Worm (Caenorhabditis elegans) whole organism, young adult: ENCODE data around the gene F40C5.1.

ENCODE experiments used
- B0035.1 ChIP-seq: sonication (generic microtip); optimal IDR thresholded peaks from 2 replicates; lab custom pipeline; 2016; ENCODE audit warnings: missing genetic modification characterization, mild to moderate bottlenecking, missing compliant biosample characterization, missing genotype, missing genetic modification reagents
- C06A6.2 ChIP-seq: fragments of 200-800 bp; sonication (Bioruptor generic); conservative IDR thresholded peaks from 2 replicates; pipeline ENCODE4 v1.3.6; 2022; ENCODE audit warnings: missing genetic modification characterization, missing compliant biosample characterization
- C17E4.6 ChIP-seq: fragments of 200-800 bp; sonication (Bioruptor generic); IDR thresholded peaks from 2 replicates; pipeline ENCODE4 v1.3.6; 2022; ENCODE audit warnings: missing genetic modification reagents, missing genetic modification characterization, missing compliant biosample characterization
- D2030.7 ChIP-seq: fragments of 200-800 bp; sonication (Bioruptor generic); IDR thresholded peaks from 2 replicates; pipeline ENCODE4 v1.3.6; 2022; ENCODE audit warnings: missing genetic modification reagents, missing genetic modification characterization, missing compliant biosample characterization
- F23B12.7 ChIP-seq: sonication (generic microtip); optimal IDR thresholded peaks from 2 replicates; lab custom pipeline; 2017; ENCODE audit warnings: missing genetic modification characterization, mild to moderate bottlenecking, missing compliant biosample characterization, antibody characterized with exemption, moderate library complexity; ENCODE audit not compliant: insufficient read depth
- F37B4.10 ChIP-seq: fragments of 200-800 bp; sonication (Bioruptor generic); IDR thresholded peaks from 2 replicates; pipeline ENCODE4 v1.3.6; 2022; ENCODE audit warnings: missing genetic modification characterization, missing compliant biosample characterization
- F39B2.1 ChIP-seq: fragments of 200-800 bp; sonication (Bioruptor generic); IDR thresholded peaks from 2 replicates; pipeline ENCODE4 v1.3.6; 2022; ENCODE audit warnings: missing genetic modification reagents, missing genetic modification characterization, missing compliant biosample characterization
- ZK185.1 ChIP-seq: sonication (generic microtip); optimal IDR thresholded peaks from 2 replicates; lab custom pipeline; 2016; ENCODE audit warnings: mild to moderate bottlenecking, missing genetic modification characterization, missing compliant biosample characterization; ENCODE audit not compliant: poor library complexity, severe bottlenecking
- ama-1 ChIP-seq, 3 experiments: fragments of 150-350 bp in 1 of 3; sonication (generic microtip) in 2 of 3; optimal IDR thresholded peaks; 2 replicates each; lab custom pipeline; 2014 to 2018; ENCODE audit warnings: missing biosample characterization in 2 of 3, missing genetic modification characterization in 2 of 3, missing genetic modification reagents in 2 of 3
- bed-1 ChIP-seq: fragments of 200-800 bp; sonication (Bioruptor generic); IDR thresholded peaks from 2 replicates; pipeline ENCODE4 v1.3.6; 2022; ENCODE audit warnings: missing genetic modification reagents, missing genetic modification characterization, missing compliant biosample characterization
- die-1 ChIP-seq: sonication (generic microtip); optimal IDR thresholded peaks from 2 replicates; lab custom pipeline; 2016; ENCODE audit warnings: missing genotype, mild to moderate bottlenecking, missing genetic modification characterization, missing compliant biosample characterization
- dox-1 ChIP-seq: fragments of 200-800 bp; sonication (Bioruptor generic); IDR thresholded peaks from 2 replicates; pipeline ENCODE4 v1.3.6; 2022; ENCODE audit warnings: missing genetic modification reagents, missing genetic modification characterization, missing compliant biosample characterization
- dpl-1 ChIP-seq: fragments of 150-350 bp; optimal IDR thresholded peaks from 2 replicates; lab custom pipeline; 2014; ENCODE audit warnings: missing biosample characterization, missing genetic modification reagents, missing genetic modification characterization
- efl-1 ChIP-seq: fragments of 150-350 bp; optimal IDR thresholded peaks from 2 replicates; lab custom pipeline; 2014; ENCODE audit warnings: missing biosample characterization, missing genetic modification reagents, missing genetic modification characterization
- ets-4 ChIP-seq: fragments of 200-800 bp; sonication (Bioruptor generic); optimal IDR thresholded peaks from 2 replicates; lab custom pipeline; 2018; ENCODE audit warnings: mild to moderate bottlenecking, missing genetic modification characterization, missing compliant biosample characterization
- hlh-12 ChIP-seq: sonication (generic microtip); optimal IDR thresholded peaks from 2 replicates; lab custom pipeline; 2016; ENCODE audit warnings: missing genetic modification characterization, missing compliant biosample characterization
- hmg-20 ChIP-seq: fragments of 200-800 bp; sonication (Bioruptor generic); IDR thresholded peaks from 2 replicates; pipeline ENCODE4 v1.3.6; 2022; ENCODE audit warnings: missing genetic modification reagents, missing genetic modification characterization, missing compliant biosample characterization
- let-526 ChIP-seq: fragments of 200-800 bp; sonication (Bioruptor generic); IDR thresholded peaks from 2 replicates; pipeline ENCODE4 v1.3.6; 2022; ENCODE audit warnings: missing genetic modification reagents, missing genetic modification characterization, missing compliant biosample characterization
- lin-54 ChIP-seq: fragments of 200-800 bp; sonication (Bioruptor generic); optimal IDR thresholded peaks from 2 replicates; lab custom pipeline; 2018; ENCODE audit warnings: mild to moderate bottlenecking, missing genetic modification characterization, missing compliant biosample characterization
- lsl-1 ChIP-seq: fragments of 200-800 bp; sonication (Bioruptor generic); optimal IDR thresholded peaks from 2 replicates; lab custom pipeline; 2018; ENCODE audit warnings: mild to moderate bottlenecking, missing genetic modification characterization, moderate library complexity, missing compliant biosample characterization
- mel-28 ChIP-seq: sonication (generic microtip); optimal IDR thresholded peaks from 2 replicates; lab custom pipeline; 2016; ENCODE audit warnings: borderline replicate concordance, mild to moderate bottlenecking, missing genetic modification characterization, missing compliant biosample characterization
- nfya-2 ChIP-seq: fragments of 200-800 bp; sonication (Bioruptor generic); IDR thresholded peaks from 2 replicates; pipeline ENCODE4 v1.3.6; 2022; ENCODE audit warnings: missing genetic modification reagents, missing genetic modification characterization, missing compliant biosample characterization
- nfyb-1 ChIP-seq: fragments of 200-800 bp; sonication (Bioruptor generic); IDR thresholded peaks from 2 replicates; pipeline ENCODE4 v1.3.6; 2022; ENCODE audit warnings: missing genetic modification reagents, missing genetic modification characterization, missing compliant biosample characterization
- nhr-80 ChIP-seq: sonication (generic microtip); optimal IDR thresholded peaks from 2 replicates; lab custom pipeline; 2016; ENCODE audit warnings: missing genetic modification characterization, missing compliant biosample characterization
- nhr-90 ChIP-seq: sonication (generic microtip); optimal IDR thresholded peaks from 2 replicates; lab custom pipeline; 2016; ENCODE audit warnings: missing genotype, mild to moderate bottlenecking, missing genetic modification characterization, missing compliant biosample characterization
- pbrm-1 ChIP-seq: fragments of 200-800 bp; sonication (Bioruptor generic); IDR thresholded peaks from 2 replicates; pipeline ENCODE4 v1.3.6; 2022; ENCODE audit warnings: missing genetic modification reagents, missing genetic modification characterization, missing compliant biosample characterization
- rcor-1 ChIP-seq: fragments of 200-800 bp; sonication (Bioruptor generic); IDR thresholded peaks from 2 replicates; pipeline ENCODE4 v1.3.6; 2022; ENCODE audit warnings: missing genetic modification reagents, missing genetic modification characterization, missing compliant biosample characterization
- rec-8 ChIP-seq, 2 experiments: sonication (generic microtip); optimal IDR thresholded peaks; 2 replicates each; lab custom pipeline; 2016; ENCODE audit warnings: mild to moderate bottlenecking in 2 of 2, missing genetic modification characterization in 2 of 2, missing genetic modification reagents in 2 of 2, missing genotype in 2 of 2, missing biosample characterization in 1 of 2, missing compliant biosample characterization in 1 of 2, moderate library complexity in 1 of 2
- repo-1 ChIP-seq: sonication (generic microtip); optimal IDR thresholded peaks from 2 replicates; lab custom pipeline; 2017; ENCODE audit warnings: mild to moderate bottlenecking, missing genetic modification characterization, missing compliant biosample characterization
- rpc-1 ChIP-seq, 2 experiments: fragments of 150-350 bp in 1 of 2; sonication (generic microtip) in 1 of 2; optimal IDR thresholded peaks; 2 replicates each; lab custom pipeline; 2014 to 2018; ENCODE audit warnings: missing biosample characterization in 1 of 2, missing genetic modification characterization in 1 of 2, missing genetic modification reagents in 1 of 2, missing genotype in 1 of 2
- snpc-1.3 ChIP-seq: sonication (generic microtip); optimal IDR thresholded peaks from 2 replicates; lab custom pipeline; 2017; ENCODE audit warnings: missing genetic modification characterization, mild to moderate bottlenecking, missing compliant biosample characterization, antibody characterized with exemption, moderate library complexity, missing genotype, missing genetic modification reagents; ENCODE audit not compliant: insufficient read depth
- snpc-3.4 ChIP-seq: sonication (generic microtip); optimal IDR thresholded peaks from 2 replicates; lab custom pipeline; 2017; ENCODE audit warnings: missing genetic modification characterization, mild to moderate bottlenecking, missing compliant biosample characterization, antibody characterized with exemption, moderate library complexity, missing genotype, missing genetic modification reagents
- sptf-2 ChIP-seq: fragments of 200-800 bp; sonication (Bioruptor generic); optimal IDR thresholded peaks from 2 replicates; lab custom pipeline; 2018; ENCODE audit warnings: mild to moderate bottlenecking, missing genetic modification characterization, missing compliant biosample characterization
- tbp1 ChIP-seq: fragments of 200-800 bp; sonication (Bioruptor generic); optimal IDR thresholded peaks from 2 replicates; lab custom pipeline; 2018; ENCODE audit warnings: mild to moderate bottlenecking, missing genetic modification characterization, missing compliant biosample characterization
- tlf-1 ChIP-seq: fragments of 200-800 bp; sonication (Bioruptor generic); optimal IDR thresholded peaks from 2 replicates; lab custom pipeline; 2018; ENCODE audit warnings: mild to moderate bottlenecking, missing genetic modification characterization, missing compliant biosample characterization
- unc-130 ChIP-seq: sonication (generic microtip); optimal IDR thresholded peaks from 2 replicates; lab custom pipeline; 2016; ENCODE audit warnings: missing genetic modification reagents, missing genetic modification characterization, missing compliant biosample characterization
- unc-62 ChIP-seq: fragments of 150-350 bp; optimal IDR thresholded peaks from 2 replicates; lab custom pipeline; 2014; ENCODE audit warnings: missing biosample characterization, missing genetic modification reagents, missing genetic modification characterization
- xnd-1 ChIP-seq: sonication (generic microtip); optimal IDR thresholded peaks from 2 replicates; lab custom pipeline; 2016; ENCODE audit warnings: missing genotype, missing genetic modification reagents, missing genetic modification characterization, missing compliant biosample characterization
- zfh-2 ChIP-seq: fragments of 200-800 bp; sonication (Bioruptor generic); conservative IDR thresholded peaks from 2 replicates; pipeline ENCODE4 v1.3.6; 2022; ENCODE audit warnings: missing genetic modification reagents, missing genetic modification characterization, missing compliant biosample characterization
- zim-3 ChIP-seq: sonication (generic microtip); optimal IDR thresholded peaks from 2 replicates; lab custom pipeline; 2017; ENCODE audit warnings: mild to moderate bottlenecking, missing genetic modification characterization, moderate library complexity, missing compliant biosample characterization
- ztf-28 ChIP-seq: fragments of 200-800 bp; sonication (Bioruptor generic); IDR thresholded peaks from 2 replicates; pipeline ENCODE4 v1.3.6; 2022; ENCODE audit warnings: missing genetic modification reagents, missing genetic modification characterization, missing compliant biosample characterization

Gene F40C5.1

DNA sequence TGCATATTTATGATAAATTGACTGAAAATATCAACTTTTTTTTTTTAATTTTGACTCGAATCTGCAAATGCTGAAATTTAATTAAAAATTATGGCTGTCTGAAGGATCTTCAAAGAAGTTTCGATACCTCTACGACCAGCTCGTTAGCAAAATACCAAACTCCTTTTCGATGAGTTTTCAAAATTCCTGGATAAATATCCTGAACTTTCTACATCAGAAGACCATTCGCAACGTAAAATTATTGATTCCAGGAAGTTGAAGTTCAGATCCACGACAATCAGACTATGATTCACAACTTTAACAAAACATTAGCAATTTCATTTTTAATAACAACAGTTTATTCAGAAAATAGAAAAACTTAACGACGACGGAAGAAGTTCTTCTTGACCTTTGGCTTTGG, 12.5 kb downstream of the F40C5.1 start (continued):
- peak; percentile 85 for TF ChIP-seq snpc-1.3 (tag; lab: Kevin White, UChicago)
- TF ChIP-seq die-1 (tag; lab: Kevin White, UChicago) = no peak
- peak; percentile 14 for TF ChIP-seq B0035.1 (tag; lab: Kevin White, UChicago)
- peak; percentile 90 for TF ChIP-seq unc-130
- TF ChIP-seq ztf-28 = no peak
- TF ChIP-seq rec-8 (tag; optimal IDR thresholded peaks at IDR 0.05; lab: Kevin White, UChicago) = peak in 1 of 2 experiments; percentile 17
- 0 out of 2 replicates have a peak, but pooled peaks have one; percentile 34 for TF ChIP-seq F39B2.1
- TF ChIP-seq efl-1 (GFP tag; lab: Kevin White, UChicago) = peak; percentile 52
- no peak for TF ChIP-seq F23B12.7 (tag; lab: Kevin White, UChicago)
- peak; percentile 54 for TF ChIP-seq lin-54 (GFP tag; lab: Kevin White, UChicago)
- peak; percentile 71 for TF ChIP-seq nfyb-1
- no peak for TF ChIP-seq zfh-2 (GFP tag; lab: Robert Waterston, UW)
- no peak for TF ChIP-seq unc-62
- TF ChIP-seq C17E4.6 (GFP tag; lab: Robert Waterston, UW) = peak; percentile 54; the same call in 1 of the 2 replicates
- TF ChIP-seq hmg-20 (GFP tag; lab: Robert Waterston, UW) = 0 out of 2 replicates have a peak, but pooled peaks have one; percentile 11
- no peak for TF ChIP-seq ets-4 (GFP tag; lab: Kevin White, UChicago)
- TF ChIP-seq snpc-3.4 (tag; lab: Kevin White, UChicago) = peak; percentile 53
- TF ChIP-seq ZK185.1 (tag; lab: Kevin White, UChicago) = no peak
- TF ChIP-seq nhr-90 (tag; lab: Kevin White, UChicago) = no peak
- TF ChIP-seq sptf-2 (GFP tag; lab: Kevin White, UChicago) = no peak
- TF ChIP-seq let-526 = no peak
- no peak for TF ChIP-seq rpc-1 (optimal IDR thresholded peaks at IDR 0.05; lab: Kevin White, UChicago)
- peak; percentile 15 for TF ChIP-seq rpc-1 (tag; optimal IDR thresholded peaks at IDR 0.05; lab: Kevin White, UChicago)
- peak; percentile 47 for TF ChIP-seq tbp1 (GFP tag; lab: Kevin White, UChicago)
- peak; percentile 51 for TF ChIP-seq pbrm-1 (GFP tag; lab: Robert Waterston, UW)
- TF ChIP-seq dpl-1 = no peak
- no peak for TF ChIP-seq bed-1 (GFP tag; lab: Robert Waterston, UW)
- no peak for TF ChIP-seq zim-3 (tag; lab: Kevin White, UChicago)
- no peak for TF ChIP-seq ama-1 (optimal IDR thresholded peaks at IDR 0.05; lab: Kevin White, UChicago)
- peak; percentile 67 to 71 for TF ChIP-seq ama-1 (GFP tag; optimal IDR thresholded peaks at IDR 0.05; lab: Kevin White, UChicago)
- TF ChIP-seq rcor-1 = peak; percentile 68
- no peak for TF ChIP-seq nhr-80
- TF ChIP-seq D2030.7 = peak; percentile 88
- peak; percentile 48 for TF ChIP-seq lsl-1 (GFP tag; lab: Kevin White, UChicago)
- no peak for TF ChIP-seq nfya-2 (GFP tag; lab: Robert Waterston, UW)
- TF ChIP-seq hlh-12 (tag; lab: Kevin White, UChicago) = no peak
- TF ChIP-seq repo-1 (tag; lab: Kevin White, UChicago) = no peak
- peak; percentile 73 for TF ChIP-seq tlf-1
- TF ChIP-seq F37B4.10 = no peak
- TF ChIP-seq dox-1 (GFP tag; lab: Robert Waterston, UW) = no peak
- TF ChIP-seq C06A6.2 (GFP tag; lab: Robert Waterston, UW) = no peak
- no peak for TF ChIP-seq mel-28 (tag; lab: Kevin White, UChicago)
- TF ChIP-seq xnd-1 (tag; lab: Kevin White, UChicago) = peak; percentile 48
